Worm (Caenorhabditis elegans) whole organism, L3 larva: ENCODE measurements around the gene lin-3.

Experiments
- R02D3.7 ChIP-seq: fragments of 150-350 bp; optimal IDR thresholded peaks from 2 replicates; lab custom pipeline; 2014; ENCODE audit warnings: missing biosample characterization, missing genetic modification characterization
- aly-2 ChIP-seq: fragments of 150-350 bp; optimal IDR thresholded peaks from 2 replicates; lab custom pipeline; 2014; ENCODE audit warnings: missing biosample characterization, missing genetic modification characterization
- ama-1 ChIP-seq: fragments of 150-350 bp; optimal IDR thresholded peaks from 2 replicates; lab custom pipeline; 2018
- ceh-16 ChIP-seq: sonication (generic microtip); optimal IDR thresholded peaks from 2 replicates; lab custom pipeline; 2017; ENCODE audit warnings: missing biosample characterization, missing genetic modification characterization
- ceh-28 ChIP-seq: fragments of 150-350 bp; optimal IDR thresholded peaks from 2 replicates; lab custom pipeline; 2014; ENCODE audit warnings: missing biosample characterization, missing genetic modification reagents, missing genetic modification characterization
- ceh-82 ChIP-seq: fragments of 150-350 bp; optimal IDR thresholded peaks from 2 replicates; lab custom pipeline; 2014; ENCODE audit warnings: missing biosample characterization, missing genetic modification characterization
- daf-12 ChIP-seq: fragments of 150-350 bp; optimal IDR thresholded peaks from 2 replicates; lab custom pipeline; 2014; ENCODE audit warnings: missing biosample characterization, missing genetic modification reagents, missing genetic modification characterization
- egl-27 ChIP-seq: sonication (generic microtip); optimal IDR thresholded peaks from 4 replicates; lab custom pipeline; 2017; ENCODE audit warnings: missing biosample characterization, missing genetic modification reagents, missing genetic modification characterization
- egl-5 ChIP-seq: fragments of 150-350 bp; optimal IDR thresholded peaks from 2 replicates; lab custom pipeline; 2017; ENCODE audit warnings: missing biosample characterization, missing genetic modification reagents, missing genetic modification characterization, inconsistent platforms
- elt-1 ChIP-seq: fragments of 150-350 bp; optimal IDR thresholded peaks from 2 replicates; lab custom pipeline; 2014; ENCODE audit warnings: missing biosample characterization, missing genetic modification characterization
- elt-2 ChIP-seq: sonication (generic microtip); optimal IDR thresholded peaks from 2 replicates; lab custom pipeline; 2016; ENCODE audit warnings: missing genetic modification reagents, mild to moderate bottlenecking, missing genetic modification characterization, missing compliant biosample characterization
- elt-3 ChIP-seq, 3 experiments: fragments of 150-350 bp in 1 of 3; sonication (generic microtip) in 2 of 3; optimal IDR thresholded peaks; 2 replicates in 2 of 3; 4 replicates in 1 of 3; lab custom pipeline; 2014 to 2017; ENCODE audit warnings: missing biosample characterization in 3 of 3, missing genetic modification characterization in 3 of 3
- eor-1 ChIP-seq, 2 experiments: fragments of 150-350 bp; optimal IDR thresholded peaks; 2 replicates each; lab custom pipeline; 2014 to 2018; ENCODE audit warnings: missing biosample characterization in 2 of 2, missing genetic modification characterization in 2 of 2
- fkh-10 ChIP-seq: sonication (generic microtip); optimal IDR thresholded peaks from 2 replicates; lab custom pipeline; 2017; ENCODE audit warnings: missing biosample characterization, missing genetic modification reagents, missing genetic modification characterization
- fkh-2 ChIP-seq: fragments of 150-350 bp; optimal IDR thresholded peaks from 2 replicates; lab custom pipeline; 2014; ENCODE audit warnings: missing biosample characterization, missing genetic modification reagents, missing genetic modification characterization
- fos-1 ChIP-seq: fragments of 150-350 bp; optimal IDR thresholded peaks from 2 replicates; lab custom pipeline; 2014; ENCODE audit warnings: missing biosample characterization, missing genetic modification characterization
- jun-1 ChIP-seq: fragments of 150-350 bp; optimal IDR thresholded peaks from 2 replicates; lab custom pipeline; 2014; ENCODE audit warnings: missing biosample characterization, missing genetic modification reagents, missing genetic modification characterization
- lin-15B ChIP-seq: fragments of 150-350 bp; optimal IDR thresholded peaks from 2 replicates; lab custom pipeline; 2014; ENCODE audit warnings: missing biosample characterization, missing genetic modification characterization
- lin-39 ChIP-seq: fragments of 150-350 bp; optimal IDR thresholded peaks from 2 replicates; lab custom pipeline; 2018; ENCODE audit warnings: missing biosample characterization, missing genetic modification reagents, missing genetic modification characterization
- lsy-12 ChIP-seq: sonication (generic microtip); optimal IDR thresholded peaks from 2 replicates; lab custom pipeline; 2016; ENCODE audit warnings: mild to moderate bottlenecking, missing genetic modification characterization, missing compliant biosample characterization
- mdl-1 ChIP-seq: fragments of 150-350 bp; optimal IDR thresholded peaks from 2 replicates; lab custom pipeline; 2014; ENCODE audit warnings: missing biosample characterization, missing genetic modification characterization
- nfya-1 ChIP-seq: sonication (generic microtip); optimal IDR thresholded peaks from 2 replicates; lab custom pipeline; 2017; ENCODE audit warnings: missing genetic modification characterization, mild to moderate bottlenecking, missing compliant biosample characterization, antibody characterized with exemption, moderate library complexity; ENCODE audit not compliant: insufficient read depth
- nhr-11 ChIP-seq: fragments of 150-350 bp; optimal IDR thresholded peaks from 2 replicates; lab custom pipeline; 2014; ENCODE audit warnings: missing biosample characterization, missing genetic modification characterization
- nhr-12 ChIP-seq: fragments of 150-350 bp; optimal IDR thresholded peaks from 2 replicates; lab custom pipeline; 2014; ENCODE audit warnings: missing biosample characterization, missing genetic modification characterization
- nhr-77 ChIP-seq: fragments of 150-350 bp; optimal IDR thresholded peaks from 2 replicates; lab custom pipeline; 2014; ENCODE audit warnings: missing biosample characterization, missing genetic modification characterization
- pqm-1 ChIP-seq: fragments of 150-350 bp; optimal IDR thresholded peaks from 2 replicates; lab custom pipeline; 2017; ENCODE audit warnings: missing biosample characterization, missing genetic modification characterization, inconsistent platforms
- snpc-4 ChIP-seq: fragments of 150-350 bp; optimal IDR thresholded peaks from 2 replicates; lab custom pipeline; 2014; ENCODE audit warnings: missing biosample characterization, missing genetic modification characterization
- unc-62 ChIP-seq: fragments of 150-350 bp; sonication (generic microtip); optimal IDR thresholded peaks from 4 replicates; lab custom pipeline; 2014; ENCODE audit warnings: missing biosample characterization, missing genetic modification reagents, missing genetic modification characterization
- ztf-11 ChIP-seq: fragments of 150-350 bp; optimal IDR thresholded peaks from 2 replicates; lab custom pipeline; 2014; ENCODE audit warnings: missing biosample characterization, missing genetic modification characterization
- ztf-4 ChIP-seq: fragments of 150-350 bp; optimal IDR thresholded peaks from 2 replicates; lab custom pipeline; 2014; ENCODE audit warnings: missing biosample characterization, missing genetic modification characterization

lin-3 gene

DNA sequence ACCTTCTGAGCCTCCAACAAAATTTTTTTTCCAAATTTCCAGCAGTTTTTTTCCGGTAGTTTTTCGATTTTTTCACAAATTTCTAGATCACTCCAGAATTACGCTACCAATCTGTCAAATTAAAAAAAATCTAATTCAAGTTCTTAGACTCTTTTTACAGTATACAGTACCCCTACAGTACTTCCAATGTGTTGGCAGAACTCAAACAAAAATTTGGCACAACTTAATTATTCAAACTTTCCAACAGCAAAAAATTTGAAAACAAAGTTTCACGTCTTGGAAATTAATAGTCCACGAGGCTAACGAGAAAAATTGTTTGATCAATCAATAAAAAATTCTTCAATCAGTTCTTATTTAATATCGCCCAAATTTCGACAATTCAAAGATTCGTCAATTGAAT is 4.3 kb upstream of the lin-3 start, which contains the start of gene F36H1.3:
Gene F36H1.3 (plus strand): TSS at position 323 of the 400 bp plus-strand sequence.
- no peak for TF ChIP-seq ztf-11 (tag; lab: Kevin White, UChicago)
- no peak for TF ChIP-seq ama-1 (lab: Kevin White, UChicago)
- no peak for TF ChIP-seq fos-1
- no peak for TF ChIP-seq fkh-10 (GFP tag; lab: Kevin White, UChicago)
- TF ChIP-seq nhr-77, result no peak
- no peak for TF ChIP-seq elt-1
- TF ChIP-seq ceh-16 (tag; lab: Kevin White, UChicago), result no peak
- TF ChIP-seq lin-39 (tag; lab: Kevin White, UChicago), result no peak
- TF ChIP-seq fkh-2 (tag; lab: Kevin White, UChicago), result no peak
- TF ChIP-seq elt-3 (tag; optimal IDR thresholded peaks at IDR 0.05; lab: Kevin White, UChicago), result no peak
- no peak for TF ChIP-seq egl-27 (tag; lab: Kevin White, UChicago)
- no peak for TF ChIP-seq ztf-4 (tag; lab: Kevin White, UChicago)
- TF ChIP-seq ceh-28 (tag; lab: Kevin White, UChicago), result no peak
- TF ChIP-seq elt-2 (tag; lab: Kevin White, UChicago), result no peak
- TF ChIP-seq pqm-1 (tag; lab: Kevin White, UChicago), result no peak
- no peak for TF ChIP-seq aly-2 (tag; lab: Kevin White, UChicago)

DNA sequence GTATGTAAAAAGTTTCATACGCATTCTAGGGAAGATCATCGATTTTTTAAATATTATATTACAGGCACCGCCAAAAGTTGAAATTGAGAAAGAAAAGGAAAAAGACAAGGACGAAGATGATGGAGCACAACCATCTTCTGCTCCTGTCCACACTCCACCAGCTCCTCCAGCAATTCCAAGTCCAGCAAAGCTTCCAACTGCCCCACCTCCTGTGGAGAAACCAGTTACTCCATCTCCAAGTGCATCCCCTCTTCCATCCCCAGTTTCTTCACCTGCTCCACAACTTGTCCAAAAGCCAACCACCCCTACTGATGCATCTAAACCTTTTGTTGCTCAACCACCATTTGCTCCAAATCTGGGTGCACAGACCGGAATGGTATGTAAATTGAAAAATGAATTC is 2.1 kb upstream of the lin-3 start:
- TF ChIP-seq elt-2 (tag; lab: Kevin White, UChicago), result no peak

DNA sequence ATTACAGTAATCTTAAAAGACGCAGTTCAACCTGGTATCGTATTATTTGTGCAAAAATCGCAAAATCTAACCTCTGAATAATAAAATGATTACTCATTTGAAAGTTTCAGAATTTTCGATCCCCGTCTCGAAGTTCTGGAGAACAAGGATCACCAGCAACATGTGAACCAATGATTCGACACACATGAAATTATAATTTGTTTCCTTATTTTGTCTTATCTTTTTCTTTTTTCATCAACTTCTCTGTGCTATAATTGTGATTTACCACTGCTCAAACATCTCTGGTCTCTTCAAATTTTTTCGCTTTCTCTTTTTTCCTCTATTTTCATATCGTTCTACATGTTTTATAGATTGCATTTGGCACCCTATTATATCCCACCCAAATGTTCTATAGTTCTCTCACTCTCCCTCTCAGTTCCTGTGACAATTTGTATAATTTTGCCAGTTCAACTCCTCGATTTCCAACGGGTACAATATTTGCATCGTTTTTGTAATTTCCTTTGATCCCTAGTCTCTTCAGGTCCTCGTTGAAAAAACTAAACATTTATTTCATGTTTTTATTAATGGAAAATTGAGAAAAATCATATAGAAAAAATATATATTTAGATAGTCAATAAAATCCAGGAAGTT is 9.0 kb downstream of the lin-3 start:
- no peak for TF ChIP-seq nhr-11 (tag; lab: Kevin White, UChicago)
- no peak for TF ChIP-seq nhr-12 (tag; lab: Kevin White, UChicago)
- no peak for TF ChIP-seq unc-62 (GFP tag; lab: Kevin White, UChicago)
- no peak for TF ChIP-seq aly-2 (tag; lab: Kevin White, UChicago)
- peak; percentile 32 for TF ChIP-seq nfya-1 (tag; lab: Kevin White, UChicago)
- TF ChIP-seq ceh-82 (tag; lab: Kevin White, UChicago), result peak; percentile 4
- TF ChIP-seq ceh-28 (tag; lab: Kevin White, UChicago), result peak; percentile 41
- no peak for TF ChIP-seq elt-2 (tag; lab: Kevin White, UChicago)
- no peak for TF ChIP-seq eor-1 (tag; optimal IDR thresholded peaks at IDR 0.05; lab: Kevin White, UChicago)
- TF ChIP-seq snpc-4 (tag; lab: Kevin White, UChicago), result no peak
- TF ChIP-seq lin-15B (tag; lab: Kevin White, UChicago), result no peak
- peak; percentile 28 for TF ChIP-seq daf-12 (tag; lab: Kevin White, UChicago)
- TF ChIP-seq ama-1 (lab: Kevin White, UChicago), result no peak

DNA sequence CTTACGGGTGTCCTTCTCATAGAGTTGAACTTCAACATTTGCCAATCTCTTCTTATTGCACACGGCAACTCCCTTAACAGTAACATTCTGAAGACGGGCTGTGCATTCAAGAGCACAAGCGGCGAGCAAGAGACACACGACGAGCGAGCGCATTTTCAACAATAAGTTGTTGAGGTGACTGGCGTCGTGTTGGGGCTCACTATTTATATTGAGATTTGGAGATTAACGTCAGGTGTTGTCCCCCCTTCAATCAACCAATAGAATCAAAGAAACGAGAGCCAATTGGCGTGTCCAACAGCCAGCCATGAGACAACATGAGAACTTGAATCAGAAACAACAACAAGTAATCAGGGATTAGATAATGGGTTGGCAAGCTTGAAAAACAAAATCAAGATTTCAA is 9.9 kb downstream of the lin-3 start, which contains the start of gene ttr-16:
Gene ttr-16 (minus strand): TSS at position 176 of the 400 bp plus-strand sequence.
- TF ChIP-seq nfya-1 (tag; lab: Kevin White, UChicago) (peak; percentile 84), elt-2 (tag; lab: Kevin White, UChicago) (no peak), ceh-28 (tag; lab: Kevin White, UChicago) (no peak), jun-1 (tag; lab: Kevin White, UChicago) (no peak), lin-15B (tag; lab: Kevin White, UChicago) (no peak), snpc-4 (tag; lab: Kevin White, UChicago) (no peak), lsy-12 (tag; lab: Kevin White, UChicago) (no peak), ama-1 (lab: Kevin White, UChicago) (peak; percentile 55), egl-5 (tag; lab: Kevin White, UChicago) (peak; percentile 63), nhr-12 (tag; lab: Kevin White, UChicago) (no peak), mdl-1 (no peak), ceh-16 (tag; lab: Kevin White, UChicago) (no peak), R02D3.7 (tag; lab: Kevin White, UChicago) (no peak)

DNA sequence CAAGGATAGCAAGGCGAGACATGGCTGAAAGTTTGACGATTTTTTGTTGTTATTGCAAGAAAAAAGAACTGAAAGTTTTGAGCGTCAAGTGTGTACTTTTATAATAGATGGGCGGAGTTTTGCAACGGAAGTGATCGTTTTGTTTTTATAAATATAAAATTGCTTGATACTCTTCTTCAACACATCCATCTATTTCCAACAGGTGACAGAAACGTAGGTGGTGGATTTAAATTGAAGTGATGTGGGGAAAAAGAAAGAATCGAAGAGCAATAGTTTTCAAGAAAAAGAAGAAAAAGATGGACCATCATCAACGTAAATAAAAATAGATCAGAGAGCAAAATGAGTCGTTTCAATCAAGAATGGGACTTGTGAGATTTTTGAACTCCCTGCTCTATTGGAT is 12.9 kb downstream of the lin-3 start, which contains the start of gene ttr-17:
Gene ttr-17 (minus strand): TSS at position 24 of the 400 bp plus-strand sequence.
- TF ChIP-seq egl-5 (tag; lab: Kevin White, UChicago) (no peak), nfya-1 (tag; lab: Kevin White, UChicago) (peak; percentile 4)
